Worm (Caenorhabditis elegans): ENCODE data around the gene kynu-1.

The kynu-1 gene

ce11 chrX:6145921-6146320, 36.8 kb upstream of the kynu-1 start:
- no peak for TF ChIP-seq mel-28 (tag; optimal IDR thresholded peaks at IDR 0.05; ENCODE audit: borderline replicate concordance)
- TF ChIP-seq Y53F4B.3 (GFP tag; IDR thresholded peaks at IDR 0.05), result no peak
- no peak for TF ChIP-seq hlh-12 (tag; optimal IDR thresholded peaks at IDR 0.05)
- TF ChIP-seq sdz-38 (tag; optimal IDR thresholded peaks at IDR 0.05), result no peak
- TF ChIP-seq F23B12.7 (tag; optimal IDR thresholded peaks at IDR 0.05; ENCODE audit: insufficient read depth), result no peak
- TF ChIP-seq Y53G8AR.9 (GFP tag; conservative IDR thresholded peaks at IDR 0.05), result no peak
- TF ChIP-seq ekl-4 (GFP tag; IDR thresholded peaks at IDR 0.05), result no peak
- TF ChIP-seq C17E4.6 (GFP tag; IDR thresholded peaks at IDR 0.05), result no peak
- no peak for TF ChIP-seq ceh-40 (GFP tag; IDR thresholded peaks at IDR 0.05)
- no peak for TF ChIP-seq F57C9.4 (tag; optimal IDR thresholded peaks at IDR 0.05)
- TF ChIP-seq Y79H2A.3 (GFP tag; conservative IDR thresholded peaks at IDR 0.05), result no peak
- TF ChIP-seq ztf-28 (GFP tag; IDR thresholded peaks at IDR 0.05), result no peak
- TF ChIP-seq bed-1 (GFP tag; IDR thresholded peaks at IDR 0.05), result no peak
- no peak for TF ChIP-seq D2030.7 (GFP tag; IDR thresholded peaks at IDR 0.05)
- TF ChIP-seq nhr-27 (tag; optimal IDR thresholded peaks at IDR 0.05), result no peak

- TF ChIP-seq cebp-2 (GFP tag; IDR thresholded peaks at IDR 0.05) (no peak), Y53G8AR.9 (GFP tag; conservative IDR thresholded peaks at IDR 0.05) (no peak), D2030.7 (GFP tag; IDR thresholded peaks at IDR 0.05) (no peak), zim-3 (tag; optimal IDR thresholded peaks at IDR 0.05) (no peak), ceh-100 (GFP tag; IDR thresholded peaks at IDR 0.05) (no peak), F49E8.2 (tag; optimal IDR thresholded peaks at IDR 0.05; ENCODE audit: insufficient read depth) (no peak), tlf-1 (GFP tag; optimal IDR thresholded peaks at IDR 0.05) (no peak), repo-1 (tag; optimal IDR thresholded peaks at IDR 0.05) (no peak), nhr-80 (tag; optimal IDR thresholded peaks at IDR 0.05) (no peak), sea-2 (GFP tag; IDR thresholded peaks at IDR 0.05) (no peak), somi-1 (GFP tag; optimal IDR thresholded peaks at IDR 0.05) (no peak)
Measured at ce11 chrX:6138243-6138642, 29.1 kb upstream of the kynu-1 start, which contains the start of gene Y72A10A.1. Gene Y72A10A.1 (minus strand): TSS chrX:6138343.

ce11 chrX:6134423-6134822, 25.3 kb upstream of the kynu-1 start:
- no peak for TF ChIP-seq zim-3 (tag; optimal IDR thresholded peaks at IDR 0.05)
- TF ChIP-seq ztf-18 (tag; optimal IDR thresholded peaks at IDR 0.05), result no peak
- TF ChIP-seq hmg-20 (GFP tag; IDR thresholded peaks at IDR 0.05), result no peak
- no peak for TF ChIP-seq lin-35 (GFP tag; optimal IDR thresholded peaks at IDR 0.05)
- no peak for TF ChIP-seq lin-54 (GFP tag; optimal IDR thresholded peaks at IDR 0.05)
- TF ChIP-seq bed-2 (GFP tag; IDR thresholded peaks at IDR 0.05), result no peak
- no peak for TF ChIP-seq egl-18 (GFP tag; IDR thresholded peaks at IDR 0.05)
- no peak for TF ChIP-seq F57A8.1 (GFP tag; optimal IDR thresholded peaks at IDR 0.05)
- no peak for TF ChIP-seq Y95B8A.8 (GFP tag; IDR thresholded peaks at IDR 0.05)
- TF ChIP-seq F39B2.1 (GFP tag; IDR thresholded peaks at IDR 0.05), result no peak
- TF ChIP-seq hsf-1 (GFP tag; IDR thresholded peaks at IDR 0.05), result no peak
- TF ChIP-seq ama-1 (optimal IDR thresholded peaks at IDR 0.05), result no peak
- TF ChIP-seq ama-1 (GFP tag; optimal IDR thresholded peaks at IDR 0.05), result no peak
- TF ChIP-seq zfh-2 (GFP tag; conservative IDR thresholded peaks at IDR 0.05), result peak; percentile 92
- no peak for TF ChIP-seq F55B11.4 (tag; optimal IDR thresholded peaks at IDR 0.05; ENCODE audit: borderline replicate concordance, insufficient read depth)
- TF ChIP-seq madf-3 (GFP tag; IDR thresholded peaks at IDR 0.05), result 0 out of 2 replicates have a peak, but pooled peaks have one; percentile 35
- no peak for TF ChIP-seq unc-130 (GFP tag; optimal IDR thresholded peaks at IDR 0.05)
- TF ChIP-seq B0336.3 (GFP tag; IDR thresholded peaks at IDR 0.05), result no peak
- TF ChIP-seq nhr-27 (tag; optimal IDR thresholded peaks at IDR 0.05), result no peak
- no peak for TF ChIP-seq ets-4 (GFP tag; optimal IDR thresholded peaks at IDR 0.05)
- TF ChIP-seq aptf-2 (GFP tag; conservative IDR thresholded peaks at IDR 0.05), result no peak
- TF ChIP-seq egrh-3 (GFP tag; IDR thresholded peaks at IDR 0.05), result peak; percentile 47

Data from whole organism, young adult.